Worm (Caenorhabditis elegans) whole organism, L4/young adult: ENCODE results near the gene F26D11.1.

Experiments
- W03F9.2 ChIP-seq: fragments of 150-350 bp; optimal IDR thresholded peaks from 2 replicates; lab custom pipeline; 2014; ENCODE audit warnings: missing biosample characterization, missing genetic modification characterization
- dao-5 ChIP-seq: sonication (generic microtip); optimal IDR thresholded peaks from 2 replicates; lab custom pipeline; 2016; ENCODE audit warnings: missing genotype, missing genetic modification characterization, moderate library complexity, missing compliant biosample characterization
- him-1 ChIP-seq: sonication (generic microtip); optimal IDR thresholded peaks from 2 replicates; lab custom pipeline; 2016; ENCODE audit warnings: missing genotype, missing genetic modification reagents, missing genetic modification characterization, missing compliant biosample characterization

ce11 chrV:8013901-8014388, 32.6 kb downstream of the F26D11.1 start, which contains the start of gene Y97E10AR.6:
- peak; percentile 25 for TF ChIP-seq W03F9.2 (tag; lab: Kevin White, UChicago)
- TF ChIP-seq dao-5, result no peak
- no peak for TF ChIP-seq him-1 (tag; lab: Kevin White, UChicago)
